Worm (Caenorhabditis elegans) whole organism, L4 larva: ENCODE data around the gene mtrr-1.

Source experiments
- attf-4 ChIP-seq: sonication (generic microtip); optimal IDR thresholded peaks from 3 replicates; lab custom pipeline; 2017; ENCODE audit warnings: missing biosample characterization, missing genetic modification characterization
- fkh-10 ChIP-seq: fragments of 150-350 bp; optimal IDR thresholded peaks from 2 replicates; lab custom pipeline; 2014; ENCODE audit warnings: missing biosample characterization, missing genetic modification reagents, missing genetic modification characterization
- unc-39 ChIP-seq: sonication (generic microtip); optimal IDR thresholded peaks from 2 replicates; lab custom pipeline; 2017; ENCODE audit warnings: missing biosample characterization, missing genetic modification characterization

DNA sequence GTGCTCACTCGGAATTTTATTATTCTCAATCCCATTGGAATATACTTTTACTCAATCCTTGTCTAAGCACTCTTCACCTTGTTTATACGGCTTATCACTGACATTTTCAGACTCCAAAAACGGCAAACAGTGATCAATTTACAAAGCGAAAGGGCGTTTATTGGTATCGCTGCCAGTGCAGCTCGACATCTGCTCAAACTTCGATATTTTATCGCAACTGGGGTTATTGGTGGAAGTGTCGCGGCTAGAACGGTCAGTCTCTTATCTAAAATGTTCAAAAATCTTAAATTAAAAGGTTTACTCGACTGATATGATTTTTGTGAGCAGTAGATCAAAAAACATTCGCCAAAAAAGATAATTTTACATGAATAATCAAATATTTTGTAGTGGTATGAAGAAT is 39.8 kb downstream of the mtrr-1 start:
- TF ChIP-seq unc-39 (tag; lab: Kevin White, UChicago) (no peak), fkh-10 (GFP tag; lab: Kevin White, UChicago) (no peak), attf-4 (tag; lab: Kevin White, UChicago) (no peak)
